Fruit fly (Drosophila melanogaster): ENCODE data around the gene nes.

nes gene

DNA sequence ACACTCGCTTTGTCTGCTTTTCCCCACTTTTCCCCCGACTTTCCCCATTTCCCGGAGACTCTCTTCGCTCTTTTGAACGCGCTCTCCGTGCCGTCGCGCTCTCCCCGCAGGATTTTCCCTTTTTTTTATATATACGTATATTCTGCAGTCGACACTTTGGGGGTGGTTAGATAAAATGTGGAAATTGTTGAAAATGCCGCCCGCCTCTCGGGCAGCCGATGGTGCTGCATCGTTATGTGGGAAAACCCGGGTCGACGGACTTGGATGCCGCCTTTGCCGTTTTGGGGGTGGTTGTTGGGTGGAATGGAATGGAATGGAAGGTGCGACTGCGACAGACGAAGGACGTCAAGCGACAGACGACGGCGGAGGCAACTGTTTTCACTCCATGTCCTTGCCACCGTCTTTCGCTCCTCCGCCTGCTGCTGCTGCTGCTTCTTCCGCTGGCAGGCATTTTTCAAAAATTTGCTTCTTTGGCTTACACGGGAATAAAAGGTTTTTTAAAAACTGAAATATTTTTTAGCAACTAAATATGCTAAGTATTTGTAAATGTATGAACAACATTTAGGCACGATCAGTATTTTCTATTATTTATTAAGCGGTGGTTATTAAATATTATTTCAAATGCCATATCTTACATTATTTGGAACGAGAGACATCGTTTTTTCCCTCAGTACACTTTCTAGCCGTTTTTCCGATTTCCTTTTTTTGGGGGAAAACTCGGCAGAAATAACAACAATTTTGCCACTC is 29.5 kb downstream of the nes start (continued):
- TF ChIP-seq Mes4 (GFP tag; optimal IDR thresholded peaks at IDR 0.05) (no peak), vfl (GFP tag; optimal IDR thresholded peaks at IDR 0.05) (no peak), gfzf (GFP tag; optimal IDR thresholded peaks at IDR 0.05) (no peak), Dip3 (GFP tag; optimal IDR thresholded peaks at IDR 0.05) (no peak), Bgb (GFP tag; IDR thresholded peaks at IDR 0.05; ENCODE audit: partially characterized antibody) (no peak), pros (GFP tag; optimal IDR thresholded peaks at IDR 0.05) (peak; percentile 70), CG9437 (GFP tag; optimal IDR thresholded peaks at IDR 0.05) (no peak), B-H1 (GFP tag; IDR thresholded peaks at IDR 0.05) (no peak), CG9876 (GFP tag; optimal IDR thresholded peaks at IDR 0.05) (no peak), sc (optimal IDR thresholded peaks at IDR 0.05) (no peak), sc (GFP tag; optimal IDR thresholded peaks at IDR 0.05) (no peak), TFAM (GFP tag; optimal IDR thresholded peaks at IDR 0.05) (no peak), CG6272 (GFP tag; IDR thresholded peaks at IDR 0.05) (no peak), dan (GFP tag; IDR thresholded peaks at IDR 0.05) (no peak), CG11398 (GFP tag; optimal IDR thresholded peaks at IDR 0.05) (no peak), CG12219 (GFP tag; optimal IDR thresholded peaks at IDR 0.05) (no peak), Fer3 (tag; optimal IDR thresholded peaks at IDR 0.05) (no peak), cas (GFP tag; IDR thresholded peaks at IDR 0.05) (no peak), ttk (GFP tag; IDR thresholded peaks at IDR 0.05) (no peak), Deaf1 (tag; optimal IDR thresholded peaks at IDR 0.05) (peak; percentile 30), tio (GFP tag; optimal IDR thresholded peaks at IDR 0.05) (no peak), GATAe (GFP tag; conservative IDR thresholded peaks at IDR 0.05) (no peak), CG2116 (GFP tag; optimal IDR thresholded peaks at IDR 0.05) (no peak), chm (GFP tag; IDR thresholded peaks at IDR 0.05) (no peak), lola (GFP tag; optimal IDR thresholded peaks at IDR 0.05) (no peak), Spps (tag; optimal IDR thresholded peaks at IDR 0.05) (no peak), CG8765 (GFP tag; IDR thresholded peaks at IDR 0.05) (no peak), Sox100B (GFP tag; optimal IDR thresholded peaks at IDR 0.05) (no peak), tgo (GFP tag; IDR thresholded peaks at IDR 0.05) (peak; percentile 45; the same call in 1 of the 3 replicates), ham (GFP tag; IDR thresholded peaks at IDR 0.05) (no peak), Blimp-1 (GFP tag; optimal IDR thresholded peaks at IDR 0.05) (peak; percentile 37), tx (GFP tag; optimal IDR thresholded peaks at IDR 0.05) (no peak), crp (GFP tag; optimal IDR thresholded peaks at IDR 0.05) (no peak), NFAT (GFP tag; IDR thresholded peaks at IDR 0.05) (no peak), chif (GFP tag; optimal IDR thresholded peaks at IDR 0.05) (no peak), CG16863 (GFP tag; optimal IDR thresholded peaks at IDR 0.05) (no peak), btn (GFP tag; optimal IDR thresholded peaks at IDR 0.05) (no peak), gsb (GFP tag; IDR thresholded peaks at IDR 0.05) (no peak), abd-A (tag; optimal IDR thresholded peaks at IDR 0.05) (peak; percentile 89), CG8388 (GFP tag; optimal IDR thresholded peaks at IDR 0.05) (peak; percentile 14), Trl (optimal IDR thresholded peaks at IDR 0.05) (peak; percentile 46 to 54), Trl (GFP tag; optimal IDR thresholded peaks at IDR 0.05) (no peak), C15 (GFP tag; IDR thresholded peaks at IDR 0.05) (no peak), CG12155 (GFP tag; optimal IDR thresholded peaks at IDR 0.05) (no peak), sim (GFP tag; IDR thresholded peaks at IDR 0.05) (no peak), tin (GFP tag; optimal IDR thresholded peaks at IDR 0.05) (no peak), CrebB (tag; optimal IDR thresholded peaks at IDR 0.05) (no peak), insv (GFP tag; optimal IDR thresholded peaks at IDR 0.05) (no peak), Atf3 (GFP tag; optimal IDR thresholded peaks at IDR 0.05) (no peak), az2 (GFP tag; optimal IDR thresholded peaks at IDR 0.05) (peak; percentile 21), CG9817 (tag; optimal IDR thresholded peaks at IDR 0.05) (no peak)

All from whole organism, embryonic.